Worm (Caenorhabditis elegans): Measurements from ENCODE around the gene R08F11.7.

DNA sequence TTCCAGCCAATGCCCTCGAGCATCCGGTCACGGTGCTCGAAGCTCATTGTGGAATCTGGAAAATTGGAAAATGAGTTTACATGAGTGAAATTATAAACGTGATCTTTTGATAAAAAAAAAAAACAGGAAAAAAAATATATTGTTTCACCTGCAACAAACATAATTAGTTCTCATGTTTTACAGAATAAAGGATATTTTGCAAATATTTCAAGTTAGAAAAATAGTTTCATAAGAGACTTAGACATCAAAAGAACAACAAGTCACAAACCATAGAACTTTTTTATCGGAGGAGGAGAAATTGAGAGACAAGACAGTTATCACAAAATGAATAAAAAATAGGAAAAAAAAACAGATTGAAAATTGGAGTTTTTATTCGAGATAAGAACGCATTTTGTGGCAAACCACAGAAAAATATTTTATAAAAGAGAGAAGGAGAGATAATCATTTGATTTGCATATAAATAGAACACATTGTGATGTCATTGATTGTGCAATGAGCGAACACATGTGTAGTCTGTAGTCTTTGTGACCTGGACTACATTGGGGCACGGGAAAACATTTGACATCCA lies 5.6 kb upstream of the R08F11.7 start, which contains the start of gene R08F11.1:
- no peak for TF ChIP-seq skn-1 (tag; optimal IDR thresholded peaks at IDR 0.05)
- TF ChIP-seq unc-39 (tag; optimal IDR thresholded peaks at IDR 0.05) = no peak
- peak; percentile 26 for TF ChIP-seq fos-1 (tag; optimal IDR thresholded peaks at IDR 0.05)
- no peak for TF ChIP-seq nhr-237 (tag; optimal IDR thresholded peaks at IDR 0.05)
- TF ChIP-seq mdl-1 (tag; optimal IDR thresholded peaks at IDR 0.05) = no peak
- no peak for TF ChIP-seq ceh-82 (tag; optimal IDR thresholded peaks at IDR 0.05)
- no peak for TF ChIP-seq nhr-12 (tag; optimal IDR thresholded peaks at IDR 0.05)
- TF ChIP-seq nhr-11 (tag; optimal IDR thresholded peaks at IDR 0.05) = no peak

All from whole organism, L2 larva.